Worm (Caenorhabditis elegans): ENCODE measurements around the gene F44G4.5.

DNA sequence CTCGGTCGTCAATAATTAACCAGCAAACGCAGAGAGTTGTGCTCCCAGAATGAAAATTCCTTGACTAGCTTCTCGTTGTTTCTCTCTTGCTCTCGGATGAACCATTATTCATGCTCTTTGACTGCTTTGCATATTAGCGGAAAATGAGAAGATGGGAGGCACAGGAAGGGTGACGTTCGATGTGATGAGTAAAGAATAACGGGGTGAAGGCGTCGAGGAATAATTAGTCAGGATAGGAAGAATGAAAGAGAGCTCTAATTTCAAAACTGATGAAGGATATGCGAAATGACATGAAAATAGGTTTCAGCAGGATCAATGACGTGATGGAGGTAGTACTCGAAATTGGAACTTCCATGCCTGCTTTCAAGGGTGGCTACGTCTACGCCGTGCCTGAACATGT is 49.0 kb downstream of the F44G4.5 start:
- TF ChIP-seq him-1 (tag; optimal IDR thresholded peaks at IDR 0.05) = no peak
- TF ChIP-seq W03F9.2 (tag; optimal IDR thresholded peaks at IDR 0.05) = no peak
